Worm (Caenorhabditis elegans) whole organism, L2 larva: ENCODE results near the gene abu-13.

ENCODE experiments used
- R02D3.7 ChIP-seq: fragments of 150-350 bp; optimal IDR thresholded peaks from 2 replicates; lab custom pipeline; 2014; ENCODE audit warnings: missing biosample characterization, missing genetic modification characterization
- aly-2 ChIP-seq: fragments of 150-350 bp; optimal IDR thresholded peaks from 2 replicates; lab custom pipeline; 2014; ENCODE audit warnings: missing biosample characterization, missing genetic modification characterization
- ama-1 ChIP-seq: fragments of 150-350 bp; optimal IDR thresholded peaks from 2 replicates; lab custom pipeline; 2018; ENCODE audit warnings: inconsistent platforms
- blmp-1 ChIP-seq: sonication (generic microtip); optimal IDR thresholded peaks from 2 replicates; lab custom pipeline; 2017; ENCODE audit warnings: missing genetic modification characterization, mild to moderate bottlenecking, missing compliant biosample characterization, antibody characterized with exemption, moderate library complexity; ENCODE audit not compliant: insufficient read depth
- ceh-16 ChIP-seq: fragments of 150-350 bp; optimal IDR thresholded peaks from 2 replicates; lab custom pipeline; 2014; ENCODE audit warnings: missing biosample characterization, missing genetic modification characterization
- lin-11 ChIP-seq: fragments of 150-350 bp; sonication (generic microtip); optimal IDR thresholded peaks from 2 replicates; lab custom pipeline; 2014; ENCODE audit warnings: missing biosample characterization, missing genetic modification characterization, inconsistent platforms, mixed read lengths
- lin-39 ChIP-seq: fragments of 150-350 bp; optimal IDR thresholded peaks from 2 replicates; lab custom pipeline; 2014; ENCODE audit warnings: missing biosample characterization, missing genetic modification reagents, missing genetic modification characterization
- lsy-2 ChIP-seq, 2 experiments: fragments of 150-350 bp in 1 of 2; sonication (generic microtip) in 1 of 2; optimal IDR thresholded peaks; 2 replicates each; lab custom pipeline; 2014 to 2017; ENCODE audit warnings: missing biosample characterization in 2 of 2, missing genetic modification characterization in 2 of 2
- nhr-11 ChIP-seq: fragments of 150-350 bp; optimal IDR thresholded peaks from 2 replicates; lab custom pipeline; 2014; ENCODE audit warnings: missing biosample characterization, missing genetic modification characterization
- nhr-237 ChIP-seq: fragments of 150-350 bp; optimal IDR thresholded peaks from 2 replicates; lab custom pipeline; 2014; ENCODE audit warnings: missing biosample characterization, missing genetic modification characterization
- nhr-77 ChIP-seq: fragments of 150-350 bp; optimal IDR thresholded peaks from 2 replicates; lab custom pipeline; 2014; ENCODE audit warnings: missing biosample characterization, missing genetic modification characterization
- ztf-4 ChIP-seq: fragments of 150-350 bp; optimal IDR thresholded peaks from 2 replicates; lab custom pipeline; 2014; ENCODE audit warnings: missing biosample characterization, missing genetic modification characterization

- TF ChIP-seq lsy-2 (tag; optimal IDR thresholded peaks at IDR 0.05; lab: Kevin White, UChicago): no peak
- no peak for TF ChIP-seq nhr-11 (tag; lab: Kevin White, UChicago)
- no peak for TF ChIP-seq nhr-77
- TF ChIP-seq blmp-1: no peak
- TF ChIP-seq aly-2 (tag; lab: Kevin White, UChicago): no peak
- TF ChIP-seq lin-11 (tag; lab: Kevin White, UChicago): no peak
- no peak for TF ChIP-seq ztf-4 (tag; lab: Kevin White, UChicago)
- TF ChIP-seq R02D3.7 (tag; lab: Kevin White, UChicago): no peak
- no peak for TF ChIP-seq ceh-16 (tag; lab: Kevin White, UChicago)
- TF ChIP-seq lin-39 (tag; lab: Kevin White, UChicago): no peak
- no peak for TF ChIP-seq ama-1 (lab: Kevin White, UChicago)
- TF ChIP-seq nhr-237: no peak
These were observed 6.2 kb downstream of the abu-13 start, which contains the start of gene F57B9.3 for ce11 chrIII:6939523-6939922.
